Worm (Caenorhabditis elegans) whole organism, mixed stage, embryonic: Measurements from ENCODE around the gene C07D10.1.

Experiments used
- M03D4.4 ChIP-seq: sonication (generic microtip); optimal IDR thresholded peaks from 2 replicates; lab custom pipeline; 2017; ENCODE audit warnings: mild to moderate bottlenecking, missing genetic modification characterization, missing compliant biosample characterization
- elt-1 ChIP-seq: sonication (generic microtip); optimal IDR thresholded peaks from 2 replicates; lab custom pipeline; 2017; ENCODE audit warnings: missing genetic modification characterization, mild to moderate bottlenecking, missing compliant biosample characterization, antibody characterized with exemption, moderate library complexity, borderline replicate concordance; ENCODE audit not compliant: insufficient read depth
- mls-2 ChIP-seq: sonication (generic microtip); optimal IDR thresholded peaks from 2 replicates; lab custom pipeline; 2016; ENCODE audit warnings: mild to moderate bottlenecking, missing genetic modification characterization, moderate library complexity, missing compliant biosample characterization
- nhr-12 ChIP-seq: fragments of 150-350 bp; optimal IDR thresholded peaks from 2 replicates; lab custom pipeline; 2014; ENCODE audit warnings: missing biosample characterization, missing genetic modification characterization
- nhr-2 ChIP-seq: fragments of 150-350 bp; optimal IDR thresholded peaks from 2 replicates; lab custom pipeline; 2014; ENCODE audit warnings: missing biosample characterization, missing genetic modification characterization
- nhr-237 ChIP-seq: fragments of 150-350 bp; optimal IDR thresholded peaks from 2 replicates; lab custom pipeline; 2014; ENCODE audit warnings: missing biosample characterization, missing genetic modification characterization
- nhr-28 ChIP-seq: fragments of 150-350 bp; optimal IDR thresholded peaks from 2 replicates; lab custom pipeline; 2014; ENCODE audit warnings: missing biosample characterization, missing genetic modification characterization
- pha-4 ChIP-seq: fragments of 150-350 bp; optimal IDR thresholded peaks from 2 replicates; lab custom pipeline; 2018; ENCODE audit warnings: missing biosample characterization, missing genetic modification reagents, missing genetic modification characterization
- unc-39 ChIP-seq: fragments of 150-350 bp; optimal IDR thresholded peaks from 2 replicates; lab custom pipeline; 2014; ENCODE audit warnings: missing biosample characterization, missing genetic modification characterization
- unc-62 ChIP-seq: fragments of 150-350 bp; optimal IDR thresholded peaks from 2 replicates; lab custom pipeline; 2014; ENCODE audit warnings: missing biosample characterization, missing genetic modification reagents, missing genetic modification characterization
- ztf-11 ChIP-seq: fragments of 150-350 bp; optimal IDR thresholded peaks from 2 replicates; lab custom pipeline; 2014; ENCODE audit warnings: missing biosample characterization, missing genetic modification characterization

- TF ChIP-seq unc-62, result no peak
- TF ChIP-seq pha-4, result no peak
- TF ChIP-seq mls-2 (tag; lab: Kevin White, UChicago), result no peak
- no peak for TF ChIP-seq nhr-237 (tag; lab: Kevin White, UChicago)
- no peak for TF ChIP-seq M03D4.4
- no peak for TF ChIP-seq nhr-2 (tag; lab: Kevin White, UChicago)
- no peak for TF ChIP-seq unc-39 (tag; lab: Kevin White, UChicago)
- no peak for TF ChIP-seq nhr-12 (tag; lab: Kevin White, UChicago)
- no peak for TF ChIP-seq ztf-11 (tag; lab: Kevin White, UChicago)
- TF ChIP-seq elt-1 (tag; lab: Kevin White, UChicago), result no peak
- no peak for TF ChIP-seq nhr-28
Measured at ce11 chrII:7405262-7405661, 6.5 kb downstream of the C07D10.1 start.
